Worm (Caenorhabditis elegans): ENCODE results near the gene srz-95.

srz-95 gene

ce11 chrV:17022613-17023322 lies 30.9 kb downstream of the srz-95 start, which contains the start of the genes F49H6.8 and F49H6.5:
TSS of gene F49H6.8 (minus strand) at chrV:17022663.
TSS of gene F49H6.5 (plus strand) at chrV:17023241.
- TF ChIP-seq dao-5 (tag; optimal IDR thresholded peaks at IDR 0.05) (no peak), W03F9.2 (tag; optimal IDR thresholded peaks at IDR 0.05) (no peak), him-1 (tag; optimal IDR thresholded peaks at IDR 0.05) (no peak)

ce11 chrV:17026289-17026688 lies 34.5 kb downstream of the srz-95 start, which contains the start of gene F49H6.15:
TSS of gene F49H6.15 (minus strand) at chrV:17026389.
- TF ChIP-seq him-1 (tag; optimal IDR thresholded peaks at IDR 0.05) (no peak), W03F9.2 (tag; optimal IDR thresholded peaks at IDR 0.05) (no peak), dao-5 (tag; optimal IDR thresholded peaks at IDR 0.05) (no peak)

ce11 chrV:17030430-17030829 lies 38.6 kb downstream of the srz-95 start:
- no peak for TF ChIP-seq him-1 (tag; optimal IDR thresholded peaks at IDR 0.05)

ce11 chrV:17035850-17036249 lies 44.0 kb downstream of the srz-95 start, which contains the start of gene srz-94:
TSS of gene srz-94 (minus strand) at chrV:17035950.
- no peak for TF ChIP-seq dao-5 (tag; optimal IDR thresholded peaks at IDR 0.05)
- no peak for TF ChIP-seq him-1 (tag; optimal IDR thresholded peaks at IDR 0.05)
- TF ChIP-seq W03F9.2 (tag; optimal IDR thresholded peaks at IDR 0.05) = no peak

- no peak for TF ChIP-seq him-1 (tag; optimal IDR thresholded peaks at IDR 0.05)
- no peak for TF ChIP-seq dao-5 (tag; optimal IDR thresholded peaks at IDR 0.05)
- TF ChIP-seq W03F9.2 (tag; optimal IDR thresholded peaks at IDR 0.05) = no peak
These were observed 50.4 kb downstream of the srz-95 start, which contains the start of gene hpo-33 for ce11 chrV:17042263-17042662. TSS of gene hpo-33 (plus strand) at chrV:17042563.

All from whole organism, L4/young adult.